Fruit fly (Drosophila melanogaster) whole organism, embryonic: Measurements from ENCODE around the gene lmd.

ENCODE experiments used
- Atf-2 ChIP-seq: fragments of 200-800 bp; sonication (Bioruptor generic); optimal IDR thresholded peaks from 2 replicates; lab custom pipeline; 2016; ENCODE audit warnings: missing biosample characterization, missing genetic modification characterization
- Bdp1 ChIP-seq: fragments of 200-800 bp; sonication (Bioruptor generic); optimal IDR thresholded peaks from 3 replicates; lab custom pipeline; 2016; ENCODE audit warnings: missing biosample characterization, missing genetic modification characterization
- CG10959 ChIP-seq: fragments of 200-800 bp; sonication (Bioruptor generic); IDR thresholded peaks from 2 replicates; pipeline ENCODE4 v1.3.6; 2022; ENCODE audit warnings: missing biosample characterization, missing genetic modification characterization
- CG11093 ChIP-seq: fragments of 200-800 bp; sonication (Bioruptor generic); IDR thresholded peaks from 3 replicates; pipeline ENCODE4 v1.3.6; 2022; ENCODE audit warnings: missing biosample characterization, missing genetic modification characterization
- CG12236 ChIP-seq: fragments of 200-800 bp; sonication (Bioruptor generic); optimal IDR thresholded peaks from 2 replicates; lab custom pipeline; 2016; ENCODE audit warnings: missing biosample characterization, missing genetic modification characterization
- CG14965 ChIP-seq: fragments of 200-800 bp; sonication (Bioruptor generic); optimal IDR thresholded peaks from 2 replicates; lab custom pipeline; 2016; ENCODE audit warnings: missing biosample characterization, missing genetic modification characterization, borderline replicate concordance
- CG15073 ChIP-seq: fragments of 200-800 bp; sonication (Bioruptor generic); optimal IDR thresholded peaks from 2 replicates; lab custom pipeline; 2016; ENCODE audit warnings: missing biosample characterization, missing genetic modification characterization
- CG1603 ChIP-seq: fragments of 200-800 bp; sonication (Bioruptor generic); optimal IDR thresholded peaks from 2 replicates; lab custom pipeline; 2019; ENCODE audit warnings: missing biosample characterization, mild to moderate bottlenecking, missing genetic modification characterization, moderate library complexity
- CG16863 ChIP-seq: fragments of 200-800 bp; sonication (Bioruptor generic); optimal IDR thresholded peaks from 3 replicates; lab custom pipeline; 2016; ENCODE audit warnings: missing biosample characterization, missing genetic modification characterization
- CG17829 ChIP-seq: fragments of 200-800 bp; optimal IDR thresholded peaks from 2 replicates; lab custom pipeline; 2019; ENCODE audit warnings: missing biosample characterization, mild to moderate bottlenecking, missing genetic modification characterization, moderate library complexity
- CG1792 ChIP-seq: fragments of 200-800 bp; sonication (Bioruptor generic); optimal IDR thresholded peaks from 2 replicates; lab custom pipeline; 2016; ENCODE audit warnings: missing biosample characterization, missing genetic modification characterization
- CG33213 ChIP-seq: fragments of 200-800 bp; sonication (Bioruptor generic); optimal IDR thresholded peaks from 3 replicates; lab custom pipeline; 2016; ENCODE audit warnings: missing biosample characterization, missing genetic modification characterization
- CG34224 ChIP-seq: fragments of 200-800 bp; sonication (Bioruptor generic); IDR thresholded peaks from 3 replicates; pipeline ENCODE4 v1.3.6; 2022; ENCODE audit warnings: missing biosample characterization, missing genetic modification characterization; ENCODE audit not compliant: partially characterized antibody
- CG42726 ChIP-seq: fragments of 200-800 bp; sonication (Bioruptor generic); IDR thresholded peaks from 2 replicates; pipeline ENCODE4 v1.3.6; 2022; ENCODE audit warnings: missing biosample characterization, missing genetic modification characterization; ENCODE audit not compliant: partially characterized antibody
- CG4282 ChIP-seq: fragments of 200-800 bp; sonication (Bioruptor generic); optimal IDR thresholded peaks from 2 replicates; lab custom pipeline; 2016; ENCODE audit warnings: missing biosample characterization, missing genetic modification characterization
- CG4360 ChIP-seq: fragments of 200-800 bp; sonication (Bioruptor generic); IDR thresholded peaks from 2 replicates; pipeline ENCODE4 v1.3.6; 2022; ENCODE audit warnings: missing biosample characterization, missing genetic modification characterization
- CG5245 ChIP-seq: fragments of 200-800 bp; sonication (Bioruptor generic); optimal IDR thresholded peaks from 3 replicates; lab custom pipeline; 2016; ENCODE audit warnings: missing biosample characterization, missing genetic modification characterization
- CG6175 ChIP-seq: fragments of 200-800 bp; sonication (Bioruptor generic); IDR thresholded peaks from 3 replicates; pipeline ENCODE4 v1.3.6; 2022; ENCODE audit warnings: missing biosample characterization, missing genetic modification characterization
- CG6689 ChIP-seq: fragments of 200-800 bp; sonication (Bioruptor generic); IDR thresholded peaks from 2 replicates; pipeline ENCODE4 v1.3.6; 2022; ENCODE audit warnings: missing biosample characterization, missing genetic modification characterization
- CG6765 ChIP-seq: fragments of 200-800 bp; sonication (Bioruptor generic); optimal IDR thresholded peaks from 3 replicates; lab custom pipeline; 2017; ENCODE audit warnings: missing biosample characterization, mild to moderate bottlenecking, missing genetic modification characterization
- Dbx ChIP-seq: fragments of 200-800 bp; sonication (Bioruptor generic); IDR thresholded peaks from 3 replicates; pipeline ENCODE4 v1.3.6; 2022; ENCODE audit warnings: missing biosample characterization, missing genetic modification characterization
- Deaf1 ChIP-seq: fragments of 200-800 bp; optimal IDR thresholded peaks from 3 replicates; lab custom pipeline; 2019; ENCODE audit warnings: missing biosample characterization, mild to moderate bottlenecking, missing genetic modification characterization, moderate library complexity
- Dfd ChIP-seq, 2 experiments: fragments of >200 bp; optimal IDR thresholded peaks; 2 replicates each; lab custom pipeline; 2017; ENCODE audit warnings: missing biosample characterization in 2 of 2, missing genetic modification characterization in 2 of 2
- E2f2 ChIP-seq: fragments of 200-800 bp; sonication (Bioruptor generic); IDR thresholded peaks from 2 replicates; pipeline ENCODE4 v1.3.6; 2022; ENCODE audit warnings: missing biosample characterization, missing genetic modification characterization
- Hey ChIP-seq: fragments of 200-800 bp; sonication (Bioruptor generic); optimal IDR thresholded peaks from 3 replicates; lab custom pipeline; 2018; ENCODE audit warnings: missing biosample characterization, mild to moderate bottlenecking, missing genetic modification characterization
- HmgZ ChIP-seq: fragments of 200-800 bp; sonication (Bioruptor generic); optimal IDR thresholded peaks from 2 replicates; lab custom pipeline; 2018; ENCODE audit warnings: missing biosample characterization, mild to moderate bottlenecking, missing genetic modification characterization
- Hr39 ChIP-seq: fragments of >200 bp; optimal IDR thresholded peaks from 2 replicates; lab custom pipeline; 2017
- MESR4 ChIP-seq: fragments of 200-800 bp; sonication (Bioruptor generic); optimal IDR thresholded peaks from 2 replicates; lab custom pipeline; 2018; ENCODE audit warnings: missing biosample characterization, mild to moderate bottlenecking, missing genetic modification characterization, moderate library complexity
- Rfx ChIP-seq: fragments of 200-800 bp; sonication (Bioruptor generic); IDR thresholded peaks from 2 replicates; pipeline ENCODE4 v1.3.6; 2022; ENCODE audit warnings: missing biosample characterization, missing genetic modification characterization
- Sox102F ChIP-seq: fragments of 200-800 bp; sonication (Bioruptor generic); optimal IDR thresholded peaks from 2 replicates; lab custom pipeline; 2018; ENCODE audit warnings: missing biosample characterization, mild to moderate bottlenecking, missing genetic modification characterization, moderate library complexity
- Spps ChIP-seq: fragments of 200-800 bp; sonication (Bioruptor generic); optimal IDR thresholded peaks from 2 replicates; lab custom pipeline; 2018; ENCODE audit warnings: missing biosample characterization, mild to moderate bottlenecking, missing genetic modification characterization
- Sry-β ChIP-seq: fragments of 200-800 bp; sonication (Bioruptor generic); optimal IDR thresholded peaks from 2 replicates; lab custom pipeline; 2018; ENCODE audit warnings: missing biosample characterization, mild to moderate bottlenecking, missing genetic modification characterization, moderate library complexity
- Xrp1 ChIP-seq: fragments of 200-800 bp; sonication (Bioruptor generic); IDR thresholded peaks from 2 replicates; pipeline ENCODE4 v1.3.6; 2022; ENCODE audit warnings: missing biosample characterization, missing genetic modification characterization
- bigmax ChIP-seq: fragments of 200-800 bp; sonication (Bioruptor generic); optimal IDR thresholded peaks from 2 replicates; lab custom pipeline; 2018; ENCODE audit warnings: missing biosample characterization, mild to moderate bottlenecking, missing genetic modification characterization
- br ChIP-seq: fragments of >200 bp; optimal IDR thresholded peaks from 2 replicates; lab custom pipeline; 2017
- dpn ChIP-seq, 2 experiments: fragments of 200-800 bp; sonication (Bioruptor generic); optimal IDR thresholded peaks; 3 replicates each; lab custom pipeline; 2016; ENCODE audit warnings: missing biosample characterization in 2 of 2, missing genetic modification characterization in 2 of 2
- grau ChIP-seq: fragments of 200-800 bp; optimal IDR thresholded peaks from 3 replicates; lab custom pipeline; 2019; ENCODE audit warnings: missing biosample characterization, mild to moderate bottlenecking, missing genetic modification characterization, moderate library complexity
- gsb ChIP-seq: fragments of 200-800 bp; sonication (Bioruptor generic); IDR thresholded peaks from 2 replicates; pipeline ENCODE4 v1.3.6; 2022; ENCODE audit warnings: missing biosample characterization, missing genetic modification characterization
- hkb ChIP-seq, 2 experiments: fragments of 200-800 bp in 1 of 2; fragments of >200 bp in 1 of 2; sonication (Bioruptor generic) in 1 of 2; IDR thresholded peaks in 1 of 2; optimal IDR thresholded peaks in 1 of 2; 2 replicates each; pipeline versions ENCODE4 v1.3.6 to Lab custom; 2017 to 2022; ENCODE audit warnings: missing biosample characterization in 1 of 2, missing genetic modification characterization in 1 of 2
- ind ChIP-seq: fragments of 200-800 bp; sonication (Bioruptor generic); optimal IDR thresholded peaks from 3 replicates; lab custom pipeline; 2016; ENCODE audit warnings: missing biosample characterization, missing genetic modification characterization
- inv ChIP-seq: fragments of 200-800 bp; sonication (Bioruptor generic); IDR thresholded peaks from 2 replicates; pipeline ENCODE4 v1.3.6; 2022; ENCODE audit warnings: missing biosample characterization, missing genetic modification characterization; ENCODE audit not compliant: partially characterized antibody
- ken ChIP-seq: fragments of 200-800 bp; sonication (Bioruptor generic); IDR thresholded peaks from 3 replicates; pipeline ENCODE4 v1.3.6; 2022; ENCODE audit warnings: missing biosample characterization, missing genetic modification characterization
- mirr ChIP-seq: fragments of 200-800 bp; sonication (Bioruptor generic); optimal IDR thresholded peaks from 3 replicates; lab custom pipeline; 2018; ENCODE audit warnings: missing biosample characterization, mild to moderate bottlenecking, missing genetic modification characterization
- org-1 ChIP-seq: fragments of 200-800 bp; sonication (Bioruptor generic); optimal IDR thresholded peaks from 2 replicates; lab custom pipeline; 2017; ENCODE audit warnings: missing biosample characterization, missing genetic modification characterization
- otp ChIP-seq: fragments of 200-800 bp; sonication (Bioruptor generic); IDR thresholded peaks from 3 replicates; pipeline ENCODE4, ENCODE4 v1.3.6; 2022; ENCODE audit warnings: missing biosample characterization, missing genetic modification characterization
- pan ChIP-seq, 4 experiments: fragments of >200 bp in 3 of 4; fragments of 200-800 bp in 1 of 4; sonication (Bioruptor generic) in 1 of 4; optimal IDR thresholded peaks in 3 of 4; IDR thresholded peaks in 1 of 4; 2 replicates each; pipeline versions ENCODE4 v1.3.6 to Lab custom; 2017 to 2022; ENCODE audit warnings: missing biosample characterization in 2 of 4, missing genetic modification characterization in 2 of 4, mixed read lengths in 1 of 4
- salm ChIP-seq: fragments of 200-800 bp; sonication (Bioruptor generic); optimal IDR thresholded peaks from 2 replicates; lab custom pipeline; 2018; ENCODE audit warnings: missing biosample characterization, mild to moderate bottlenecking, missing genetic modification characterization
- schlank ChIP-seq: fragments of 200-800 bp; sonication (Bioruptor generic); optimal IDR thresholded peaks from 2 replicates; lab custom pipeline; 2018; ENCODE audit warnings: missing biosample characterization, mild to moderate bottlenecking, missing genetic modification characterization
- ssp ChIP-seq: fragments of 200-800 bp; sonication (Bioruptor generic); IDR thresholded peaks from 2 replicates; pipeline ENCODE4 v1.3.6; 2022; ENCODE audit warnings: missing biosample characterization, missing genetic modification characterization
- tin ChIP-seq: fragments of 200-800 bp; sonication (Bioruptor generic); optimal IDR thresholded peaks from 3 replicates; lab custom pipeline; 2016; ENCODE audit warnings: missing biosample characterization, missing genetic modification characterization
- zen2 ChIP-seq: fragments of 200-800 bp; sonication (Bioruptor generic); IDR thresholded peaks from 3 replicates; pipeline ENCODE4 v1.3.6; 2022; ENCODE audit warnings: missing biosample characterization, missing genetic modification characterization; ENCODE audit not compliant: partially characterized antibody

The lmd gene

dm6 chr3R:23028506-23028905 is 2.0 kb upstream of the lmd start (continued):
- no peak for TF ChIP-seq hkb (optimal IDR thresholded peaks at IDR 0.05; lab: Kevin White, UChicago)
- TF ChIP-seq hkb (GFP tag; IDR thresholded peaks at IDR 0.05; lab: Robert Waterston, UW) = no peak
- TF ChIP-seq CG6689 (GFP tag; lab: Robert Waterston, UW) = peak; percentile 58
- no peak for TF ChIP-seq CG4360
- TF ChIP-seq CG1792 (GFP tag; lab: Kevin White, UChicago) = peak; percentile 14
- no peak for TF ChIP-seq otp
- no peak for TF ChIP-seq pan (optimal IDR thresholded peaks at IDR 0.05; lab: Kevin White, UChicago)
- TF ChIP-seq pan (GFP tag; optimal IDR thresholded peaks at IDR 0.05 in 1 of 2, IDR thresholded peaks at IDR 0.05 in 1 of 2) = peak in 1 of 2 experiments; percentile 70
- TF ChIP-seq Atf-2 (GFP tag; lab: Kevin White, UChicago) = peak; percentile 52
- TF ChIP-seq ken (GFP tag; lab: Robert Waterston, UW) = 0 out of 3 replicates have a peak, but pooled peaks have one; percentile 12
- TF ChIP-seq Dbx (GFP tag; lab: Robert Waterston, UW) = no peak; the same call in 1 of the 3 replicates
- peak; percentile 24; the same call in 1 of the 2 replicates for TF ChIP-seq ssp (GFP tag; lab: Robert Waterston, UW)
- peak; percentile 24 for TF ChIP-seq Bdp1 (GFP tag; lab: Kevin White, UChicago)
- peak; percentile 58 for TF ChIP-seq CG1603
- TF ChIP-seq E2f2 (GFP tag; lab: Robert Waterston, UW) = no peak
- no peak for TF ChIP-seq inv
- TF ChIP-seq Dfd (GFP tag; optimal IDR thresholded peaks at IDR 0.05; lab: Kevin White, UChicago) = no peak
- TF ChIP-seq tin (GFP tag; lab: Kevin White, UChicago) = peak; percentile 42
- peak; percentile 50; the same call in 1 of the 2 replicates for TF ChIP-seq Xrp1
- TF ChIP-seq CG15073 (GFP tag; lab: Kevin White, UChicago) = no peak
- no peak for TF ChIP-seq CG11093
- TF ChIP-seq Deaf1 = peak; percentile 5
- no peak for TF ChIP-seq CG33213 (GFP tag; lab: Kevin White, UChicago)
- TF ChIP-seq dpn (GFP tag; optimal IDR thresholded peaks at IDR 0.05; lab: Kevin White, UChicago) = peak; percentile 40 to 71
- no peak for TF ChIP-seq Hr39 (lab: Kevin White, UChicago)
- TF ChIP-seq CG14965 (GFP tag; lab: Kevin White, UChicago) = no peak
- no peak for TF ChIP-seq CG34224 (GFP tag; lab: Robert Waterston, UW)
- TF ChIP-seq org-1 = no peak
- peak; percentile 68; the same call in 1 of the 3 replicates for TF ChIP-seq CG6175 (GFP tag; lab: Robert Waterston, UW)
- no peak for TF ChIP-seq MESR4 (GFP tag; lab: Kevin White, UChicago)
- peak; percentile 69 for TF ChIP-seq ind (GFP tag; lab: Kevin White, UChicago)
- TF ChIP-seq salm (tag; lab: Kevin White, UChicago) = no peak
- no peak for TF ChIP-seq CG10959
- TF ChIP-seq HmgZ (tag; lab: Kevin White, UChicago) = peak; percentile 15
- no peak for TF ChIP-seq CG4282 (GFP tag; lab: Kevin White, UChicago)
- no peak for TF ChIP-seq CG42726 (GFP tag; lab: Robert Waterston, UW)
- TF ChIP-seq zen2 (GFP tag; lab: Robert Waterston, UW) = no peak
- TF ChIP-seq CG17829 (tag; lab: Kevin White, UChicago) = no peak
- TF ChIP-seq Sry-β = no peak
- no peak for TF ChIP-seq Spps (tag; lab: Kevin White, UChicago)
- no peak for TF ChIP-seq CG6765 (GFP tag; lab: Kevin White, UChicago)
- peak; percentile 13 for TF ChIP-seq CG5245 (GFP tag; lab: Kevin White, UChicago)
- peak; percentile 86; the same call in 1 of the 2 replicates for TF ChIP-seq Rfx (GFP tag; lab: Robert Waterston, UW)
- peak; percentile 32 for TF ChIP-seq CG16863 (GFP tag; lab: Kevin White, UChicago)
- TF ChIP-seq schlank (tag; lab: Kevin White, UChicago) = peak; percentile 23
- TF ChIP-seq br (lab: Kevin White, UChicago) = no peak
- peak; percentile 53; the same call in 1 of the 2 replicates for TF ChIP-seq gsb (GFP tag; lab: Robert Waterston, UW)
- TF ChIP-seq mirr (GFP tag; lab: Kevin White, UChicago) = peak; percentile 35
- no peak for TF ChIP-seq CG12236 (GFP tag; lab: Kevin White, UChicago)
- TF ChIP-seq grau (tag; lab: Kevin White, UChicago) = peak; percentile 62
- no peak for TF ChIP-seq bigmax (GFP tag; lab: Kevin White, UChicago)
- no peak for TF ChIP-seq Hey (tag; lab: Kevin White, UChicago)
- peak; percentile 27 for TF ChIP-seq Sox102F (GFP tag; lab: Kevin White, UChicago)
